Worm (Caenorhabditis elegans) whole organism, late embryonic: Measurements from ENCODE around the gene C25F9.4.

ENCODE experiments used
- C38D4.7 ChIP-seq: fragments of 200-800 bp; sonication (Bioruptor generic); optimal IDR thresholded peaks from 2 replicates; lab custom pipeline; 2018; ENCODE audit warnings: mild to moderate bottlenecking, missing genetic modification characterization, moderate library complexity, missing compliant biosample characterization
- F13H6.1 ChIP-seq: sonication (generic microtip); optimal IDR thresholded peaks from 2 replicates; lab custom pipeline; 2016; ENCODE audit warnings: missing genetic modification characterization, missing compliant biosample characterization
- K02D7.2 ChIP-seq: sonication (generic microtip); optimal IDR thresholded peaks from 2 replicates; lab custom pipeline; 2017; ENCODE audit warnings: mild to moderate bottlenecking, missing genetic modification characterization, missing compliant biosample characterization
- Y22D7AL.16 ChIP-seq: sonication (generic microtip); optimal IDR thresholded peaks from 2 replicates; lab custom pipeline; 2016; ENCODE audit warnings: missing genetic modification characterization, missing compliant biosample characterization
- ahr-1 ChIP-seq: sonication (generic microtip); optimal IDR thresholded peaks from 2 replicates; lab custom pipeline; 2016; ENCODE audit warnings: missing genetic modification characterization, missing compliant biosample characterization
- ceh-14 ChIP-seq: sonication (generic microtip); optimal IDR thresholded peaks from 2 replicates; lab custom pipeline; 2016; ENCODE audit warnings: missing genotype, missing genetic modification characterization, missing compliant biosample characterization
- ceh-18 ChIP-seq: sonication (generic microtip); optimal IDR thresholded peaks from 2 replicates; lab custom pipeline; 2016; ENCODE audit warnings: missing genetic modification characterization, missing compliant biosample characterization
- ceh-19 ChIP-seq: fragments of 200-800 bp; sonication (Bioruptor generic); optimal IDR thresholded peaks from 2 replicates; lab custom pipeline; 2018; ENCODE audit warnings: mild to moderate bottlenecking, missing genetic modification characterization, missing compliant biosample characterization
- ceh-24 ChIP-seq: sonication (generic microtip); optimal IDR thresholded peaks from 2 replicates; lab custom pipeline; 2016; ENCODE audit warnings: mild to moderate bottlenecking, missing genetic modification characterization, missing compliant biosample characterization
- ceh-31 ChIP-seq: sonication (generic microtip); optimal IDR thresholded peaks from 2 replicates; lab custom pipeline; 2016; ENCODE audit warnings: missing genetic modification characterization, missing compliant biosample characterization
- ceh-45 ChIP-seq: fragments of 200-800 bp; sonication (Bioruptor generic); IDR thresholded peaks from 2 replicates; pipeline ENCODE4 v1.3.6; 2022; ENCODE audit warnings: missing genetic modification reagents, missing genetic modification characterization, missing compliant biosample characterization
- che-1 ChIP-seq: sonication (generic microtip); optimal IDR thresholded peaks from 2 replicates; lab custom pipeline; 2016; ENCODE audit warnings: mild to moderate bottlenecking, missing genetic modification characterization, missing compliant biosample characterization
- elt-2 ChIP-seq: sonication (generic microtip); optimal IDR thresholded peaks from 2 replicates; lab custom pipeline; 2016; ENCODE audit warnings: missing genetic modification reagents, missing genetic modification characterization, missing compliant biosample characterization
- eyg-1 ChIP-seq: sonication (generic microtip); optimal IDR thresholded peaks from 2 replicates; lab custom pipeline; 2016; ENCODE audit warnings: missing genotype, missing genetic modification characterization, missing compliant biosample characterization
- fkh-6 ChIP-seq: sonication (generic microtip); optimal IDR thresholded peaks from 2 replicates; lab custom pipeline; 2016; ENCODE audit warnings: missing genetic modification characterization, missing compliant biosample characterization
- hlh-15 ChIP-seq: sonication (generic microtip); optimal IDR thresholded peaks from 2 replicates; lab custom pipeline; 2016; ENCODE audit warnings: missing genetic modification characterization, missing compliant biosample characterization
- hlh-30 ChIP-seq: sonication (generic microtip); optimal IDR thresholded peaks from 2 replicates; lab custom pipeline; 2017; ENCODE audit warnings: antibody characterized with exemption, missing genetic modification characterization, missing compliant biosample characterization; ENCODE audit not compliant: insufficient read depth
- hlh-6 ChIP-seq: sonication (generic microtip); optimal IDR thresholded peaks from 2 replicates; lab custom pipeline; 2016; ENCODE audit warnings: missing genotype, missing genetic modification characterization, missing compliant biosample characterization
- lim-6 ChIP-seq: sonication (generic microtip); optimal IDR thresholded peaks from 2 replicates; lab custom pipeline; 2016; ENCODE audit warnings: missing genetic modification characterization, missing compliant biosample characterization
- mec-3 ChIP-seq: sonication (generic microtip); optimal IDR thresholded peaks from 2 replicates; lab custom pipeline; 2016; ENCODE audit warnings: borderline replicate concordance, missing genetic modification characterization, missing compliant biosample characterization
- nhr-232 ChIP-seq: sonication (generic microtip); optimal IDR thresholded peaks from 2 replicates; lab custom pipeline; 2016; ENCODE audit warnings: missing genetic modification characterization, missing compliant biosample characterization
- npax-4 ChIP-seq: sonication (generic microtip); optimal IDR thresholded peaks from 2 replicates; lab custom pipeline; 2016; ENCODE audit warnings: missing genetic modification characterization, missing compliant biosample characterization
- odd-2 ChIP-seq: sonication (generic microtip); optimal IDR thresholded peaks from 2 replicates; lab custom pipeline; 2017; ENCODE audit warnings: antibody characterized with exemption, mild to moderate bottlenecking, missing genetic modification characterization, missing compliant biosample characterization
- pag-3 ChIP-seq: sonication (generic microtip); optimal IDR thresholded peaks from 2 replicates; lab custom pipeline; 2016; ENCODE audit warnings: missing compliant biosample characterization, missing genetic modification characterization, borderline replicate concordance
- pat-9 ChIP-seq: fragments of 200-800 bp; sonication (Bioruptor generic); optimal IDR thresholded peaks from 2 replicates; lab custom pipeline; 2018; ENCODE audit warnings: mild to moderate bottlenecking, missing genetic modification characterization, moderate library complexity, missing compliant biosample characterization
- pax-1 ChIP-seq: fragments of 150-350 bp; optimal IDR thresholded peaks from 2 replicates; lab custom pipeline; 2014; ENCODE audit warnings: missing biosample characterization, missing genetic modification characterization
- rnt-1 ChIP-seq: sonication (generic microtip); optimal IDR thresholded peaks from 2 replicates; lab custom pipeline; 2016; ENCODE audit warnings: missing genetic modification characterization, missing compliant biosample characterization
- tbx-7 ChIP-seq: sonication (generic microtip); optimal IDR thresholded peaks from 2 replicates; lab custom pipeline; 2016; ENCODE audit warnings: missing genotype, missing genetic modification characterization, missing compliant biosample characterization
- ttx-3 ChIP-seq: sonication (generic microtip); optimal IDR thresholded peaks from 2 replicates; lab custom pipeline; 2016; ENCODE audit warnings: missing genetic modification reagents, missing genetic modification characterization, missing compliant biosample characterization
- unc-3 ChIP-seq, 2 experiments: fragments of 200-800 bp in 1 of 2; sonication (Bioruptor generic) in 1 of 2; sonication (generic microtip) in 1 of 2; conservative IDR thresholded peaks in 1 of 2; optimal IDR thresholded peaks in 1 of 2; 2 replicates each; pipeline versions ENCODE4 v1.3.6 to Lab custom; 2016 to 2022; ENCODE audit warnings: missing compliant biosample characterization in 2 of 2, missing genetic modification characterization in 2 of 2, missing genetic modification reagents in 1 of 2
- zip-5 ChIP-seq: sonication (generic microtip); optimal IDR thresholded peaks from 2 replicates; lab custom pipeline; 2016; ENCODE audit warnings: missing genetic modification characterization, missing compliant biosample characterization
- ztf-16 ChIP-seq: sonication (generic microtip); optimal IDR thresholded peaks from 2 replicates; lab custom pipeline; 2017; ENCODE audit warnings: missing genetic modification characterization, missing compliant biosample characterization

The C25F9.4 gene

ce11 chrV:19380968-19381367, 35.4 kb downstream of the C25F9.4 start, which contains the start of gene srw-84:
Gene srw-84, plus strand, starts transcription at chrV:19381268.
- TF ChIP-seq npax-4 (tag; lab: Kevin White, UChicago) (no peak), che-1 (tag; lab: Kevin White, UChicago) (no peak), ztf-16 (no peak), C38D4.7 (no peak), zip-5 (tag; lab: Kevin White, UChicago) (no peak), pax-1 (tag; lab: Kevin White, UChicago) (no peak), F13H6.1 (tag; lab: Kevin White, UChicago) (no peak), K02D7.2 (no peak), ceh-31 (tag; lab: Kevin White, UChicago) (no peak), odd-2 (tag; lab: Kevin White, UChicago) (no peak), rnt-1 (tag; lab: Kevin White, UChicago) (no peak), unc-3 (GFP tag; conservative IDR thresholded peaks at IDR 0.05; lab: Robert Waterston, UW) (no peak), unc-3 (tag; optimal IDR thresholded peaks at IDR 0.05; lab: Kevin White, UChicago) (no peak), ahr-1 (no peak), ceh-45 (GFP tag; lab: Robert Waterston, UW) (no peak), pat-9 (tag; lab: Kevin White, UChicago) (no peak), ttx-3 (tag; lab: Kevin White, UChicago) (no peak)
- TF ChIP-seq, all 69 proteins: peak for 0

ce11 chrV:19377014-19377494, 39.3 kb downstream of the C25F9.4 start, which contains the start of gene nceh-1:
Gene nceh-1, plus strand, starts transcription at chrV:19377444.
- peak; percentile 37 for TF ChIP-seq elt-2 (tag; lab: Kevin White, UChicago)
- no peak for TF ChIP-seq ceh-18 (tag; lab: Kevin White, UChicago)
- TF ChIP-seq hlh-6 (tag; lab: Kevin White, UChicago) = no peak
- TF ChIP-seq ceh-14 (tag; lab: Kevin White, UChicago) = no peak
- no peak for TF ChIP-seq F13H6.1 (tag; lab: Kevin White, UChicago)
- no peak for TF ChIP-seq tbx-7 (tag; lab: Kevin White, UChicago)
- no peak for TF ChIP-seq ztf-16
- TF ChIP-seq ceh-19 (GFP tag; lab: Kevin White, UChicago) = no peak

- TF ChIP-seq ceh-18 (tag; lab: Kevin White, UChicago) (no peak), K02D7.2 (no peak), fkh-6 (tag; lab: Kevin White, UChicago) (no peak), pag-3 (peak; percentile 54), hlh-15 (tag; lab: Kevin White, UChicago) (no peak), ceh-24 (tag; lab: Kevin White, UChicago) (peak; percentile 10)
These were observed 44.6 kb downstream of the C25F9.4 start for ce11 chrV:19371777-19372176.

- TF ChIP-seq eyg-1 (tag; lab: Kevin White, UChicago) = no peak
These were observed 45.1 kb downstream of the C25F9.4 start, which contains the start of gene Y43F8A.2 for ce11 chrV:19371253-19371652. Gene Y43F8A.2, plus strand, starts transcription at chrV:19371553.

ce11 chrV:19370189-19370588, 46.2 kb downstream of the C25F9.4 start, which contains the start of gene Y43F8A.1:
Gene Y43F8A.1, plus strand, starts transcription at chrV:19370489.
- no peak for TF ChIP-seq ceh-18 (tag; lab: Kevin White, UChicago)
- no peak for TF ChIP-seq ahr-1
- TF ChIP-seq Y22D7AL.16 (tag; lab: Kevin White, UChicago) = no peak
- no peak for TF ChIP-seq nhr-232
- TF ChIP-seq pax-1 (tag; lab: Kevin White, UChicago) = no peak
- no peak for TF ChIP-seq ceh-31 (tag; lab: Kevin White, UChicago)
- TF ChIP-seq lim-6 = no peak
- no peak for TF ChIP-seq hlh-15 (tag; lab: Kevin White, UChicago)
- TF ChIP-seq hlh-30 = no peak
- TF ChIP-seq mec-3 = no peak
